Fruit fly (Drosophila melanogaster) whole organism: Measurements from ENCODE around the gene trbd.

Experiments used
- CG8478 ChIP-seq: fragments of >200 bp; optimal IDR thresholded peaks from 2 replicates; lab custom pipeline; 2018; ENCODE audit warnings: inconsistent platforms
- Dll ChIP-seq: fragments of >200 bp; optimal IDR thresholded peaks from 2 replicates; lab custom pipeline; 2017
- EcR ChIP-seq, 2 experiments: fragments of >200 bp; optimal IDR thresholded peaks; 2 replicates each; lab custom pipeline; 2017; ENCODE audit warnings: missing biosample characterization in 2 of 2, missing genetic modification characterization in 2 of 2, missing genetic modification reagents in 2 of 2
- pan ChIP-seq: fragments of >200 bp; optimal IDR thresholded peaks from 2 replicates; lab custom pipeline; 2017
- psq ChIP-seq: fragments of >200 bp; optimal IDR thresholded peaks from 2 replicates; lab custom pipeline; 2017
- usp ChIP-seq: fragments of >200 bp; optimal IDR thresholded peaks from 2 replicates; lab custom pipeline; 2017; ENCODE audit warnings: missing biosample characterization, missing genetic modification characterization, mixed read lengths

The trbd gene

DNA sequence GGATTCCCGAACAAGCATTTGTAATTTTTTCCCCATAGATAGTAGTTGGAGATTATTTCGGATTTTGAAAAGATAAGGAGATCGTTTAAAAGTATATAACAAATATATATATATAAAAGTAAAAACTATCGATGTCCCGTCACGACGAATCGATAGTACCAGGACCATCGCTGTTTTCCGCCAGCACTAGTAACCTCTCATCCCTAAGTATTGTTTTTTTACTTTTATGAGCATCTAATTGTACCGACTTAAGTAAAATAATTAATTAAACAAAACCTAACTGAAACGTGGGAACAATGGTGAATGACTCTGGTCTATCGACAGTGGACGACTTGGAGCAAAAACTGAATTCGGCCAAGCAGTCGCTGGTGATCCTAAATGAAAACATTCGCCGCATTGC is 29.9 kb upstream of the trbd start, which contains the start of gene Pnn:
Gene Pnn (plus strand): TSS at position 187 of the 400 bp plus-strand sequence.
- TF ChIP-seq CG8478 (lab: Kevin White, UChicago) = no peak
- TF ChIP-seq Dll (lab: Kevin White, UChicago) = no peak
- TF ChIP-seq EcR (GFP tag; optimal IDR thresholded peaks at IDR 0.05; lab: Kevin White, UChicago) = no peak
- no peak for TF ChIP-seq psq

DNA sequence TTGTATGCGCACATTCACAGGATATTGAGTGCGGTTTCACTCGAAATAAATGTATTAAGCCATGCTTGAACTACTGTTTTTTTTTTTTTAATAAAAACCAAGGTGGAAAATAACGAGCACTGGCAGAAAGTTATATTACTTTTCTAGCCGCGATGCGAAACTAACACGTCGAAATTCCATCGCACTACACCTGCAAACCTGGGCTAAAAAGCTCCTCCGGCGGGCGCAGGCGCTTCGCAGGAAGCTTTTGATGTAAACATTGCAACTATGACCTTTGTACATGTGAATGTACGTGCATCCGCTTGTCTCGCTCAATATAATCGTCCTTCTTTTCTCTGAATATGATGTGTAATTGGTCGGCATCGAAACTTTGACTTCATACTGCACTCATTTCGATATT is 29.0 kb upstream of the trbd start, which contains the start of gene side-VII:
Gene side-VII (minus strand): TSS at position 187 of the 400 bp plus-strand sequence.
- TF ChIP-seq EcR (GFP tag; optimal IDR thresholded peaks at IDR 0.05; lab: Kevin White, UChicago) (no peak), psq (no peak), Dll (lab: Kevin White, UChicago) (no peak), CG8478 (lab: Kevin White, UChicago) (no peak), usp (no peak), pan (no peak)

DNA sequence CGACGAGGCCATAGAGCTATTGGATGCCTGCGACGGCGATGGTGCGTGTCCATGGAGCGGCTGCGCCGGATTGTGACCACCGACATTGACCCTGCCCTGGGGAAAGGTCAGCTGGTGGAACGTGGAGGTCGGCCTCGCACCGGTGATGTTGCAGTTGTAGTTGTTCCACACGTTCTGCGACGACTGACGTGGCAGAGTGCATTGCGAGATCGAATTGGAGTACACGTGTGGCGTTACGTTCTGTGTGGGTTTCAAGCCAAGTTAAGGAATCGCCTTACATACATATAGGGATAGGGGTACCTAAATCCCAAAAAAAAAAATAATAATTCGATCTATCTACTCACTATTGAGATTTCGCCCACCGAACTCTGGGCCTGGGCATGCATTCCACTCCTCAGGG is 24.3 kb upstream of the trbd start:
- no peak for TF ChIP-seq CG8478 (lab: Kevin White, UChicago)
- TF ChIP-seq usp = no peak
- TF ChIP-seq Dll (lab: Kevin White, UChicago) = no peak
- TF ChIP-seq pan = no peak
- no peak for TF ChIP-seq psq
- no peak for TF ChIP-seq EcR (GFP tag; optimal IDR thresholded peaks at IDR 0.05; lab: Kevin White, UChicago)

DNA sequence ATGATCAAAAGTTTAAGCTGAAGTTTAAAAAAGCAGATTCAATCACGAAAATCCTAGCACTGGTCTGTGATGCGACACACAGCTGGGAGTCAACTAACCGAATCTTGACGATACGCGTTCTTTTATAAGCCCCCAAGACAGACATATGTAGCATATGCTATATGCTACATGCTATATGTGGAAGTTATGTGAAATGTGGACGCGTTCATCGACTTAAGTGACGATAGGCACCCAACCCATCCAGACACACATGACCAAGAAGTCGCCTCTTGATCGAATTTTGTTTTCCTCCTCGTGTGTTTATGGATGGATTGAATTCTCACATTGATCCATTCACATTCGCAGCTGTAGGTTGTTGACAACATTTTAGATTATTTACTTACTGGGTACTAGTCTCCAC is 22.3 kb upstream of the trbd start, which contains the start of gene alphaTub85E:
Gene alphaTub85E (minus strand): TSS at position 101 of the 400 bp plus-strand sequence.
- no peak for TF ChIP-seq CG8478 (lab: Kevin White, UChicago)
- TF ChIP-seq pan = no peak
- TF ChIP-seq Dll (lab: Kevin White, UChicago) = no peak
- TF ChIP-seq EcR (GFP tag; optimal IDR thresholded peaks at IDR 0.05; lab: Kevin White, UChicago) = no peak
- TF ChIP-seq usp = no peak
- no peak for TF ChIP-seq psq

DNA sequence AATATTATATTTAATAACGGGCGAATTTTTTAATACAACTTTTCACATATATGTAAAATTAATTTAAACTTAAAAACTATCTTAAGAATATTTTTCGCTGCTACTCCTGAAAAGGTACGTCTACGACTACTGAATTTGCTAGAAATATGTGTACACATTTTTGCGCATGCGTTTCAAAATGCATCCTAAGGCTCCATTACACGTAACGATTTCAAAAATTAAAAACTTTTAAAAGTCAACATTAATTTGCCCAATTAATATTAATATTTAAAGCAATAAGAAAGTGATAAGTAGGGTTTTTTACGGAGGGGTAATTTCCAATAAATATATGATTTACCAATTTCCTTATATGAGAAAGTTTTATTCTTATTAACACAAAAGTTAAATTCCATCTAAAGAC is 19.9 kb upstream of the trbd start, which contains the start of gene FoxP:
Gene FoxP (minus strand): TSS at position 89 of the 400 bp plus-strand sequence.
- TF ChIP-seq EcR (GFP tag; optimal IDR thresholded peaks at IDR 0.05; lab: Kevin White, UChicago) = no peak
- no peak for TF ChIP-seq usp
- no peak for TF ChIP-seq Dll (lab: Kevin White, UChicago)
- no peak for TF ChIP-seq psq
- no peak for TF ChIP-seq CG8478 (lab: Kevin White, UChicago)
- TF ChIP-seq pan = no peak

DNA sequence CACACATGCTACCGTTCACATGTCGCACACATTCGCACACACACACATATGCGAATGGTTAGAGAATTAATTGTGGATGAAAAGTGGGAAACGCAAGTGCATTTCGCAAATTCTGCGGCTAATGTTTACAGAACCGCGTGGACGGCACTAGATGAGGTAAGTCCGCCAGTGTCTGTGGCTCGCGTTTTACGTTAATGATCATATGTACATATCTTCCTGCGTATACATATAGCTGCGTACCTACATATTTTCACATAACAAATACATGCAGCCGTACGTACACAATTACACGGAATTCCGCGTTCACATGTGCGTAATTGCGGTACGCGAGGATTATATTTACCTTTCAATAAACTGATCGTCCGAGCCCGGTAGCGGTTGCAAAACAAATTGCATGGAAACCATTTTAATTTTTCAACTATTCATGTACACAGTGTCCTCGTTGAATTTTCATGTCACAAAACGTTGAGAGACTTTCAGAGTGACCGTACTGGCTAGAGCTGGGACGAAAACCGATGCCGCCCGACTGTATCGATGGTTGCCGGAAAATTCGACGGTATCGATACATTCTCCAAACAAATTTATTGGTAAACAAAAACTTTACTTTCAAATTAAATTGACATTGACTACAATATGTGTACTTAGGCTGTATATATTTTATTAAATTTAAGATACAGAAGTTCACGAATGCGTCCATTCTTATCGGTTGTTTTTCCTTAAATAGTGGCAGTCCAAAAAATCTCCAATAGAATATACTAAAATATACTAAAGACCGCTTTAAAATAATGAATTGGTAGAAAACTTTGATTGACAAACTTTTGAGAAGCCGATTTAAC is 14.5 kb upstream of the trbd start, which contains the start of gene hyd:
Gene hyd (minus strand): TSS at position 495 of the 836 bp plus-strand sequence.
- TF ChIP-seq CG8478 (lab: Kevin White, UChicago) (peak; percentile 21), psq (no peak)

DNA sequence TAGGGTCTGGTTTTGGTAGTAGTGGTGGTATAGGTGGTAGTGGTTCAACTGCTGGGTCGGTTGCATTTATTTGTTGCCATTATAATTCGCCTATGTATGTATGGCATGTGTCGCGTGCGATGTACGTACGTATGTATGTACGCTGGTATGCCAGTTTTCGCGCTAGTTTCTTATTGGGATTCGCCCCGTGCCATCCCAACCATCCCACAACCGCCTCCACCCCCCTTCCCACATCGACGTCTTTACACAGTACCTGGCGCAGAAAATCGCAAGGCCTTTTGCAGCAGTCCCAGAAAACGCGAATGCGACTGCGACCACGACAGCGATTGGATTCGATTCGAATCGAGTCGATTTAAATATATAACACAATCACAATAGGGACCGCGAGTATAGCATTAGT is 609 bp downstream of the trbd start:
- TF ChIP-seq CG8478 (lab: Kevin White, UChicago) (no peak), psq (no peak), usp (no peak), pan (no peak), Dll (lab: Kevin White, UChicago) (no peak)

DNA sequence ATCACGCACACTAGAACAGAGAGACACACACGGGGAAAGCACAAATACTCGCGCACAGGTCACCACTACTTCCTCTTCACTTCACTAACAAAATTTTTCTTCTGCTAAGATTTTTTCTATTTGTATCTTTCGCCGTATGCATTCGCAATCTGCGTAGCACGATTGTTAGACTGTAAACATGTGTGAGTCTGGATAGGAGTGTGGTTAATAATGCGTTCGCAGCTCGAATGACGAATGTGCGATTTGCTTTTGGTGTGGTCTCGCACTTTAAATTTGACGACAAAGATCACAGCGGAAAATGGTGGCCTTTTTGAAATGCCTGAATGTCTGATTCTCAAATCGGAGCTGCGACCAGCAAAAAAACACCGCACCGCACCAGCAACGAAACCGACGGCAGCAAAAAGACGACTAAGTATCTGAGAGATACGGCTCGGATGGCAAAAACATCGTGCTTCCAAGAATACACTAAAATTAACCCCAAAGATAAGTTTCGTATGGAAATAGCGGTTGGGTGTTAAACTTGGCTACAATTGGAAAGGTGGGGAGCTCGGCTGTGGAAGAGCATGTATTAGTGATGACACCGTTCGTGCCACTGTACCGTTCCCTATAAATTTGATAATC is 5.7 kb downstream of the trbd start, which contains the start of gene Unc-115a:
Gene Unc-115a (minus strand): TSS at position 410 of the 621 bp plus-strand sequence.
- no peak for TF ChIP-seq psq
- no peak for TF ChIP-seq pan
- no peak for TF ChIP-seq usp
- no peak for TF ChIP-seq Dll (lab: Kevin White, UChicago)
- no peak for TF ChIP-seq CG8478 (lab: Kevin White, UChicago)
- TF ChIP-seq EcR (GFP tag; optimal IDR thresholded peaks at IDR 0.05; lab: Kevin White, UChicago) = no peak

DNA sequence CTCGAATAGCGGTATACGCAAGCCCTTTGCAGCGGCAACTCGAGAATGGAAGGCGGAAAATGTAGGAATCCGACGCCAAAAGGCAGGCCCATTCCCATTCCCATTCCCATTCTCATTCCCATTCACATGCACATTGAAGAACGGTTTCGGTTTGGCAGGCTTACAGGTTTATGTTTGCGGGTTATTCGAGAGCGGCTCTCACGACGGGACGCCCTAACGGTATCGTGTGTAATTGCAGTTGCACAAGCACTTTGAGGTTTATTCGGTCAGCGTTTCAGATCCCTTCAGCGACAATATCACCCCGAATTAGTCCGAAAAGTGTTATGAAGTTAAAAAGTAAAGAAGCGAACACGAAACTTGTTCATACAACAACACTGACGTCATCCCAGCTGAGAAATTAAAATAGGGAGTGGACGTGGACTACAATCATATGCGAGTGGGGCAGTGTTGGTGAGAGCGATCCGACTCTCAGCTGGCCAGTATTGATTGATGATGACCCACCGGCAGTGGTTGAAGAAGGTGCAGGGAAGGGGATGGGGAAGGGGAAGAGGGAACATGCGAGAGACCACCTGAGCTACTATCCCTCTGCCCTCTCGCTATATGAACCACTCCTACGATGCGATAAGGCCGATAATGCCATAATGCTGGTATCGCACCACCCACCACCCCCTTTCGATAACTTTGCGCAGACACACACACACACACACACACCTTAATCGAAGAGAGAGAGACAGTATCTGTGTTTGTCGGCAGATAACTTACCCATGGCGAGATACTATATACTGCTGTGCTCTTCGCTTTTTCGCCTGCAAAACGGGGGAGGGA is 6.4 kb downstream of the trbd start:
- TF ChIP-seq CG8478 (lab: Kevin White, UChicago) (peak; percentile 30), Dll (lab: Kevin White, UChicago) (peak; percentile 14), pan (no peak)

DNA sequence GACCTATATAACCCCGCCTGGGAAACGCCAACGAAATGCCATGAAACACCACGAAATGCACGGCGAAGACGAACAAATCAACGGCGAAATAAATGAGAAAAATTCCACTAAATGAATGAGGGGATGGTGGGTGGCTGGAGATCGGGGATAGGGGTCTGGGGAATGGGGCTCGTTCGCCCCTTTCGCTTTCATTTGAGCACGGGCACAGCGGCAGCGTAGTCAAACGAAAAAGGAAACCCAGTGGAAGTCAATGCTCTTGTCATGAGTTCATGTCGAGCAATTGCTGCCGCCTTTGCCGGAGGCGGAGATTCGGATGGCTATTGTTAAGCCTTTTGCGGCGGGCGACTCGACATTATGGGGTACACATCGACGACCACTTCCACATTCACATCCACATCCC is 7.6 kb downstream of the trbd start:
- TF ChIP-seq EcR (GFP tag; optimal IDR thresholded peaks at IDR 0.05; lab: Kevin White, UChicago) (no peak), usp (no peak), CG8478 (lab: Kevin White, UChicago) (no peak), pan (no peak), psq (no peak), Dll (lab: Kevin White, UChicago) (no peak)

DNA sequence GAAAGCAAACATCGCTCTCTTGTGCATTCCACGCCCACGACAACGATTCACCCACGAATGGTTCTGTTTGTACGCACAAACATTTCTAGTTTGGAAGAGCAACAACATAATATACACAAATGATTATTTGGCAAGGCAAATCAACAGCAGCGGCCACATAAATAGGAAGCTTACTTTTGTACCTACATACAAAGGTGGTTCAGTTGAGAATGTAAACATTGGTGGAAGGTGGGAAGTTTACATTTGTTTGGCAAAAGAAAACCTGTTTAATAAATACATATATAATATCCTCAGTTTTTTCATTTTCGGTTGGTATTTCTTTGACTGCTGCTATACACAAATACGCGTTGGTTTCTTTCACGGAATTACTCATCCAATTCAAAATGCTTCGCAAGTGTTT is 8.3 kb downstream of the trbd start:
- TF ChIP-seq EcR (GFP tag; optimal IDR thresholded peaks at IDR 0.05; lab: Kevin White, UChicago) (no peak), CG8478 (lab: Kevin White, UChicago) (no peak), Dll (lab: Kevin White, UChicago) (no peak), usp (no peak), psq (no peak), pan (no peak)

DNA sequence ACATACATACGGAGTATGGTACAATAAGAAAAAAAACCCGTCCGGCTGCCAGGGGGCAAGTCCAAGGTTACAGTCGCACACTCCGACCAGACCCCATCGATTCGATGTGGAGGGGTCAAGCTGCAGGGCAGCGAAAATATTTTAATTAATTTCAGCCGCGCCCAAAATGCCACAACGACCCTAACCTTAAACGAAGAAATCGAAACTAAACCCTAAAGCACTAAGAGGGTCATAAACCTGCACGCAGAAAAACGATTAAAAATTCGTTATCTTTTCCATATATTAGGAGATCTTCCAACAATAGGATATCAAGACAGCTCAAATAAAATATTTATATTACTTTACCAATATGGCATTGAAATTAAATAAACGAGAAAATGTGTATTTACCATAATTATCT is 8.9 kb downstream of the trbd start:
- TF ChIP-seq pan (no peak), psq (no peak), Dll (lab: Kevin White, UChicago) (no peak), CG8478 (lab: Kevin White, UChicago) (no peak), EcR (GFP tag; optimal IDR thresholded peaks at IDR 0.05; lab: Kevin White, UChicago) (no peak), usp (no peak)
